Worm (Caenorhabditis elegans) whole organism, L1 larva: Measurements from ENCODE around the gene hpo-18.

Experiments used
- C16A3.4 ChIP-seq: fragments of 150-350 bp; optimal IDR thresholded peaks from 2 replicates; lab custom pipeline; 2014; ENCODE audit warnings: missing biosample characterization, missing genetic modification characterization
- F16B12.6 ChIP-seq: fragments of 150-350 bp; optimal IDR thresholded peaks from 2 replicates; lab custom pipeline; 2014; ENCODE audit warnings: missing biosample characterization, missing genetic modification characterization
- aly-2 ChIP-seq: fragments of 150-350 bp; optimal IDR thresholded peaks from 2 replicates; lab custom pipeline; 2014; ENCODE audit warnings: missing biosample characterization, missing genetic modification characterization
- blmp-1 ChIP-seq: fragments of 150-350 bp; optimal IDR thresholded peaks from 2 replicates; lab custom pipeline; 2014; ENCODE audit warnings: missing biosample characterization, missing genetic modification characterization
- ceh-63 ChIP-seq: fragments of 200-800 bp; sonication (Bioruptor generic); optimal IDR thresholded peaks from 2 replicates; lab custom pipeline; 2018; ENCODE audit warnings: mild to moderate bottlenecking, missing genetic modification characterization, missing compliant biosample characterization
- ceh-8 ChIP-seq: fragments of 200-800 bp; sonication (Bioruptor generic); optimal IDR thresholded peaks from 2 replicates; lab custom pipeline; 2018; ENCODE audit warnings: mild to moderate bottlenecking, missing genetic modification characterization, moderate library complexity, missing compliant biosample characterization
- ceh-88 ChIP-seq: fragments of 200-800 bp; sonication (Bioruptor generic); IDR thresholded peaks from 2 replicates; pipeline ENCODE4 v1.3.6; 2022; ENCODE audit warnings: missing genetic modification characterization, missing compliant biosample characterization
- ceh-90 ChIP-seq: sonication (generic microtip); optimal IDR thresholded peaks from 2 replicates; lab custom pipeline; 2016; ENCODE audit warnings: missing genetic modification characterization, missing compliant biosample characterization
- dsc-1 ChIP-seq: sonication (generic microtip); optimal IDR thresholded peaks from 2 replicates; lab custom pipeline; 2016; ENCODE audit warnings: mild to moderate bottlenecking, missing genetic modification characterization, missing compliant biosample characterization
- efl-1 ChIP-seq, 4 experiments: fragments of 150-350 bp; optimal IDR thresholded peaks in 3 of 4; peaks in 1 of 4; 1 replicate in 1 of 4; 2 replicates in 3 of 4; lab custom pipeline; 2014; ENCODE audit warnings: missing biosample characterization in 2 of 4, missing genetic modification characterization in 2 of 4, missing genetic modification reagents in 2 of 4
- ets-5 ChIP-seq: fragments of 200-800 bp; sonication (Bioruptor generic); IDR thresholded peaks from 2 replicates; pipeline ENCODE4 v1.3.6; 2022; ENCODE audit warnings: missing genetic modification characterization, missing compliant biosample characterization
- fkh-10 ChIP-seq: sonication (generic microtip); optimal IDR thresholded peaks from 2 replicates; lab custom pipeline; 2017; ENCODE audit warnings: missing biosample characterization, missing genetic modification reagents, missing genetic modification characterization
- fkh-8 ChIP-seq: sonication (generic microtip); optimal IDR thresholded peaks from 2 replicates; lab custom pipeline; 2016; ENCODE audit warnings: mild to moderate bottlenecking, missing genetic modification characterization, missing compliant biosample characterization
- hpl-2 ChIP-seq: fragments of 150-350 bp; optimal IDR thresholded peaks from 2 replicates; lab custom pipeline; 2014; ENCODE audit warnings: missing biosample characterization, missing genetic modification reagents, missing genetic modification characterization
- jun-1 ChIP-seq: fragments of 150-350 bp; optimal IDR thresholded peaks from 2 replicates; lab custom pipeline; 2014; ENCODE audit warnings: missing biosample characterization, missing genetic modification reagents, missing genetic modification characterization
- lin-13 ChIP-seq: fragments of 150-350 bp; optimal IDR thresholded peaks from 2 replicates; lab custom pipeline; 2014; ENCODE audit warnings: missing biosample characterization, missing genetic modification reagents, missing genetic modification characterization
- lir-3 ChIP-seq: sonication (generic microtip); optimal IDR thresholded peaks from 2 replicates; lab custom pipeline; 2016; ENCODE audit warnings: mild to moderate bottlenecking, missing genetic modification characterization, moderate library complexity, missing compliant biosample characterization; ENCODE audit not compliant: poor library complexity
- nhr-19 ChIP-seq: fragments of 200-800 bp; sonication (Bioruptor generic); conservative IDR thresholded peaks from 2 replicates; pipeline ENCODE4 v1.3.6; 2022; ENCODE audit warnings: missing genetic modification characterization, missing compliant biosample characterization
- nhr-237 ChIP-seq: fragments of 150-350 bp; optimal IDR thresholded peaks from 2 replicates; lab custom pipeline; 2014; ENCODE audit warnings: missing biosample characterization, missing genetic modification characterization
- nhr-71 ChIP-seq: sonication (generic microtip); optimal IDR thresholded peaks from 2 replicates; lab custom pipeline; 2016; ENCODE audit warnings: mild to moderate bottlenecking, missing genetic modification characterization, moderate library complexity, missing compliant biosample characterization
- nhr-76 ChIP-seq: sonication (generic microtip); optimal IDR thresholded peaks from 2 replicates; lab custom pipeline; 2017; ENCODE audit warnings: missing biosample characterization, missing genetic modification characterization
- nhr-84 ChIP-seq: sonication (generic microtip); optimal IDR thresholded peaks from 2 replicates; lab custom pipeline; 2017; ENCODE audit warnings: missing biosample characterization, missing genetic modification characterization
- nhr-90 ChIP-seq: sonication (generic microtip); optimal IDR thresholded peaks from 2 replicates; lab custom pipeline; 2016; ENCODE audit warnings: mild to moderate bottlenecking, missing genetic modification characterization, missing compliant biosample characterization; ENCODE audit not compliant: poor library complexity
- pag-3 ChIP-seq: sonication (generic microtip); optimal IDR thresholded peaks from 2 replicates; lab custom pipeline; 2017; ENCODE audit warnings: missing genetic modification characterization, mild to moderate bottlenecking, missing compliant biosample characterization, antibody characterized with exemption, borderline replicate concordance; ENCODE audit not compliant: insufficient read depth
- skn-1 ChIP-seq: fragments of 150-350 bp; optimal IDR thresholded peaks from 2 replicates; lab custom pipeline; 2014; ENCODE audit warnings: missing biosample characterization, missing genetic modification characterization
- snpc-4 ChIP-seq: fragments of 150-350 bp; optimal IDR thresholded peaks from 2 replicates; lab custom pipeline; 2014; ENCODE audit warnings: missing biosample characterization, missing genetic modification characterization
- sptf-1 ChIP-seq: fragments of 150-350 bp; optimal IDR thresholded peaks from 2 replicates; lab custom pipeline; 2014; ENCODE audit warnings: missing biosample characterization, missing genetic modification characterization
- tlp-1 ChIP-seq: fragments of 150-350 bp; optimal IDR thresholded peaks from 2 replicates; lab custom pipeline; 2014; ENCODE audit warnings: missing biosample characterization, missing genetic modification characterization
- unc-130 ChIP-seq: fragments of 150-350 bp; optimal IDR thresholded peaks from 2 replicates; lab custom pipeline; 2017; ENCODE audit warnings: missing biosample characterization, missing genetic modification characterization, inconsistent platforms
- unc-86 ChIP-seq: sonication (generic microtip); optimal IDR thresholded peaks from 2 replicates; lab custom pipeline; 2016; ENCODE audit warnings: missing genetic modification characterization, missing compliant biosample characterization
- vab-15 ChIP-seq: sonication (generic microtip); optimal IDR thresholded peaks from 2 replicates; lab custom pipeline; 2017; ENCODE audit warnings: missing genotype, mild to moderate bottlenecking, missing genetic modification characterization, missing compliant biosample characterization
- zag-1 ChIP-seq: fragments of 150-350 bp; optimal IDR thresholded peaks from 2 replicates; lab custom pipeline; 2014; ENCODE audit warnings: missing biosample characterization, missing genetic modification characterization

hpo-18 gene

ce11 chrV:4346325-4346724 lies at the start of gene hpo-18:
TSS of gene hpo-18 (minus strand) at chrV:4346425.
- no peak for TF ChIP-seq lin-13 (GFP tag; lab: Kevin White, UChicago)
- TF ChIP-seq lir-3 (tag; lab: Kevin White, UChicago), result no peak
- no peak for TF ChIP-seq nhr-19 (GFP tag; lab: Robert Waterston, UW)
- TF ChIP-seq unc-86, result no peak
- TF ChIP-seq jun-1 (tag; lab: Kevin White, UChicago), result no peak
- TF ChIP-seq dsc-1 (tag; lab: Kevin White, UChicago), result no peak
- TF ChIP-seq pag-3 (tag; lab: Kevin White, UChicago), result no peak
- no peak for TF ChIP-seq ceh-88 (GFP tag; lab: Robert Waterston, UW)
- TF ChIP-seq nhr-76 (tag; lab: Kevin White, UChicago), result no peak
- TF ChIP-seq fkh-8, result no peak
- TF ChIP-seq blmp-1 (tag; lab: Kevin White, UChicago), result no peak
- no peak for TF ChIP-seq ceh-63 (GFP tag; lab: Kevin White, UChicago)
- no peak for TF ChIP-seq nhr-71 (tag; lab: Kevin White, UChicago)
- no peak for TF ChIP-seq skn-1 (tag; lab: Kevin White, UChicago)
- TF ChIP-seq C16A3.4 (tag; lab: Kevin White, UChicago), result no peak
- no peak for TF ChIP-seq aly-2 (tag; lab: Kevin White, UChicago)

DNA sequence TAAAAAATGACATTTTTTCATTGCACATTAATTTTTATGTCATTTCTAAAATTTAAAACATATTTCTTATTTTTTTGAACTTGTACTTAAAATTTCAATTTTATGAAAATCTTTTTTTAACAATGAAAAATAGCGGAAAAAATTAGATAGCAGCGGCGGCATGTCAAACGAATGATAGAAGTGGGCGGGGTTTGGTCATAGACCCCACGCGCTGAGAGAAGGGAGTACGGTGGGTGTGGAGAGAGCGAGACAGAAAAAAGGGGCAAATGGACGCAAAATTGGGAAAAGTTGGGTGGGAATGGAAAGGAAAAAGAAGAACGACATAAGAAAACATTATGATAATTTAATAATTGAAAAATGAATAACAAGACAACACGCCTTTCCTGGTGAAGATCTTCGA lies 41.7 kb upstream of the hpo-18 start:
- TF ChIP-seq fkh-10 (GFP tag; lab: Kevin White, UChicago), result no peak
- no peak for TF ChIP-seq nhr-90
- no peak for TF ChIP-seq tlp-1 (tag; lab: Kevin White, UChicago)
- no peak for TF ChIP-seq ceh-90 (tag; lab: Kevin White, UChicago)
- no peak for TF ChIP-seq vab-15 (tag; lab: Kevin White, UChicago)

DNA sequence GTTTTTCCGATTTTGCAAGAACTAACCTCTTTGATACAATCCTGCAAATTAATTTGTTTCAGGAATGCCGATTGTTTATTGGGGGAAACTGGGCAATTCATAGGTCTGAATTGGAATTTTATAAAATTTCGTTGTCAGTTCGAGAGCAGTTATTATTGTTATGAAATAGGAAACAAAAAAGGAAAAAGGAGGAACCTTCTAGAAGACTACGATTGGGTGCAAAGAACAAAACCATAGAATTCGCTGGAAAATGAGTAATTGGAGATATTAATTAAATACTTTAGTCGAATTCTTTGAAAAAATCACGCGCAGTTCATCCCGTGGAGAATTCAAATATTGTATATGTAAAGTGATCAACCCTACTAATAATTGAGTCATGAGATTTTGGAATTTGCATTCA lies 41.2 kb upstream of the hpo-18 start, which contains the start of gene F13A2.9:
F13A2.9 (minus strand) TSS at position 101 of the 400 bp plus-strand sequence.
- TF ChIP-seq unc-130 (tag; lab: Kevin White, UChicago), result no peak
- peak; percentile 74 for TF ChIP-seq ceh-8 (GFP tag; lab: Kevin White, UChicago)
- TF ChIP-seq ceh-90 (tag; lab: Kevin White, UChicago), result peak; percentile 27
- peak; percentile 8 for TF ChIP-seq fkh-8

ce11 chrV:4386173-4386572 lies 39.9 kb upstream of the hpo-18 start, which contains the start of gene F13A2.10:
TSS of gene F13A2.10 (minus strand) at chrV:4386273.
- TF ChIP-seq blmp-1 (tag; lab: Kevin White, UChicago), result no peak
- no peak for TF ChIP-seq nhr-19 (GFP tag; lab: Robert Waterston, UW)
- no peak for TF ChIP-seq ets-5
- TF ChIP-seq nhr-237 (tag; lab: Kevin White, UChicago), result no peak
- no peak for TF ChIP-seq zag-1
- TF ChIP-seq hpl-2 (GFP tag; lab: Kevin White, UChicago), result no peak
- no peak for TF ChIP-seq sptf-1 (tag; lab: Kevin White, UChicago)
- no peak for TF ChIP-seq nhr-84 (tag; lab: Kevin White, UChicago)
- TF ChIP-seq skn-1 (tag; lab: Kevin White, UChicago), result no peak
- TF ChIP-seq snpc-4, result no peak

- TF ChIP-seq unc-86 (no peak), vab-15 (tag; lab: Kevin White, UChicago) (no peak), ceh-88 (GFP tag; lab: Robert Waterston, UW) (no peak)
Measured at ce11 chrV:4384482-4384881, 38.3 kb upstream of the hpo-18 start, which contains the start of gene F13A2.2. TSS of gene F13A2.2 (minus strand) at chrV:4384582.

DNA sequence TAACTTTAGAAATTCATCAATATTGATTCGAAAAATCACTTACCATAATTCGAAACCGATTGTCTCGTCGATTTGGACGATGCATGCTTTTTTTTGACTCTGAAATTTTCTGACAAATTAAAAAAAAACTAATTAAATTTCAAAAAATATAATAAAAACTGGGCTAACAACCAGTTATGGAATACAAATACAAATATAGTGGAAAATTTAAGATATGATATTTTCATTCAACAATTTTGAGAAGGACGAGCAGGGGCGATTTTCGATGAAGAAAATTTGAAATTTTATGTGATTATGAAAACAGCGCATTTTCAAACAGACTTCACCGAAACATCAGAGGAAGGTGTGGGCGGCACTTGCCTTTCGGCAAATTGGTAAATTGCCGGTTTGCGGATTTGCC lies 36.1 kb upstream of the hpo-18 start, which contains the start of gene F13A2.1:
F13A2.1 (minus strand) TSS at position 101 of the 400 bp plus-strand sequence.
- TF ChIP-seq efl-1 (optimal IDR thresholded peaks at IDR 0.05; lab: Kevin White, UChicago) (no peak), efl-1 (GFP tag; optimal IDR thresholded peaks at IDR 0.05 in 1 of 2; lab: Kevin White, UChicago) (peak in 1 of 2 experiments; percentile 48), F16B12.6 (tag; lab: Kevin White, UChicago) (no peak), nhr-237 (tag; lab: Kevin White, UChicago) (no peak)
- TF ChIP-seq, all 84 proteins: peak for 1
